Worm (Caenorhabditis elegans) whole organism, L2 larva: ENCODE results near the gene T19C9.8.
"Not testable (repeated sequence)": the region's sequence is repeated elsewhere in the genome, so short reads cannot be mapped to it uniquely, and the experiment has no call there.

Source experiments
- ama-1 ChIP-seq: fragments of 150-350 bp; optimal IDR thresholded peaks from 2 replicates; lab custom pipeline; 2018; ENCODE audit warnings: inconsistent platforms
- mdl-1 ChIP-seq, 2 experiments: fragments of 150-350 bp in 1 of 2; sonication (generic microtip) in 1 of 2; optimal IDR thresholded peaks; 2 replicates each; lab custom pipeline; 2017; ENCODE audit warnings: missing biosample characterization in 2 of 2, missing genetic modification characterization in 2 of 2

DNA sequence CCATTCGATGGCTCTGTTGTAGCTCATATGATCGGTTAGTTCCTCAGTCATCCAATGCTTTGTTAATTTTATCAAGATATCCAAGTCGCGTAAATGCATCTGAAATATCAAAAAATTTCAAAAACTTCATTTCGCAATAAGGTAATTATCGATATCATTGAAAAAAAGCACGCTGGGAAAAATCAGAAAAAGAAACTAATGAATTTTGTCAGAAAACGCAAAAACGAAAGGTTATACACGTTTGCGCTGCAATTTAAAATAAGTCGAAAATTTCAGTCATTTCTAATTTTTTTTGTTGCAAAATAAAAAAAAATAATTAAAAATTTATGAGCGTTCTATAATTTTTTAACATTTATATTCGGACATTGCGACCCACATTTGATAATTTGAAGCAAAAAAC is 26.0 kb downstream of the T19C9.8 start, which contains the start of gene K10G4.3:
- not testable (repeated sequence) for TF ChIP-seq mdl-1 (tag; optimal IDR thresholded peaks at IDR 0.05; lab: Kevin White, UChicago); ama-1 (lab: Kevin White, UChicago)
